ENCODE assay signal across 1 worm cellular context in the genomic region with DNA sequence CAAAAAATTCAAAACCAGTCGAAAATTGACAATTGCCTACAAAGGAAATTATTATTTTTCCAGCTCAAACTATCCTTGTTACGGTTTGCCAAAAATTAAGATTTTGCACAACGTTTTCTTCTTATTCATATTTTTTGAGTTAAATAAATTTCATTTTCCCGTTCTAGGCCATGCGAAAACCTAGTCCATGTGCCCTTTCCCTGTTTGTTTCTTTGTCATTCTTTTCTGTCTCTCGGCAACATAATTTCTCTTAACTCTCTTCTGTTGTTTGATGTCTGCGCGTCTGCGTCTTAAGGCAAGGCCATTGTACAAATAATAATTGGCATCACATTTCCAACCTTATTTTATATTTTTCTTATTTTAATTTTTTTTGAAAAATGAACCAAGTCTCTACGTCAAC.
TF ChIP-seq lines count a peak whose summit lies in the region.

nhr-228 (plus strand) TSS at position 261 of the 400 bp plus-strand sequence.

TF ChIP-seq in whole organism, L1 larva, 84 proteins besides CTCF, POLR2A, EP300 and RAD21 (continued from another document):
- TF ChIP-seq zag-1 (tag; optimal IDR thresholded peaks at IDR 0.05; lab: Kevin White, UChicago) (no peak), pag-3 (tag; optimal IDR thresholded peaks at IDR 0.05; lab: Kevin White, UChicago; ENCODE audit: borderline replicate concordance, insufficient read depth) (peak; percentile 24), lin-14 (GFP tag; optimal IDR thresholded peaks at IDR 0.05; lab: Kevin White, UChicago) (peak; percentile 96)
